Worm (Caenorhabditis elegans) whole organism, L2 larva: ENCODE results near the gene best-13.

Experiments
- F13H6.1 ChIP-seq: sonication (generic microtip); optimal IDR thresholded peaks from 2 replicates; lab custom pipeline; 2016; ENCODE audit warnings: missing genetic modification characterization, missing compliant biosample characterization
- R02D3.7 ChIP-seq: fragments of 150-350 bp; optimal IDR thresholded peaks from 2 replicates; lab custom pipeline; 2014; ENCODE audit warnings: missing biosample characterization, missing genetic modification characterization
- Y55F3AM.14 ChIP-seq: fragments of 200-800 bp; sonication (Bioruptor generic); optimal IDR thresholded peaks from 2 replicates; lab custom pipeline; 2018; ENCODE audit warnings: mild to moderate bottlenecking, missing genetic modification characterization, missing compliant biosample characterization
- ZK546.5 ChIP-seq: sonication (generic microtip); optimal IDR thresholded peaks from 2 replicates; lab custom pipeline; 2017; ENCODE audit warnings: missing biosample characterization, missing genetic modification characterization
- alr-1 ChIP-seq: fragments of 150-350 bp; optimal IDR thresholded peaks from 2 replicates; lab custom pipeline; 2014; ENCODE audit warnings: missing biosample characterization, missing genetic modification characterization
- blmp-1 ChIP-seq: sonication (generic microtip); optimal IDR thresholded peaks from 2 replicates; lab custom pipeline; 2017; ENCODE audit warnings: missing genetic modification characterization, mild to moderate bottlenecking, missing compliant biosample characterization, antibody characterized with exemption, moderate library complexity; ENCODE audit not compliant: insufficient read depth
- crh-2 ChIP-seq: sonication (generic microtip); optimal IDR thresholded peaks from 2 replicates; lab custom pipeline; 2017; ENCODE audit warnings: missing biosample characterization, missing genetic modification characterization
- elt-3 ChIP-seq: sonication (generic microtip); optimal IDR thresholded peaks from 2 replicates; lab custom pipeline; 2017; ENCODE audit warnings: missing biosample characterization, missing genetic modification characterization
- lsy-2 ChIP-seq, 2 experiments: fragments of 150-350 bp in 1 of 2; sonication (generic microtip) in 1 of 2; optimal IDR thresholded peaks; 2 replicates each; lab custom pipeline; 2014 to 2017; ENCODE audit warnings: missing biosample characterization in 2 of 2, missing genetic modification characterization in 2 of 2
- mdl-1 ChIP-seq, 2 experiments: fragments of 150-350 bp in 1 of 2; sonication (generic microtip) in 1 of 2; optimal IDR thresholded peaks; 2 replicates each; lab custom pipeline; 2017; ENCODE audit warnings: missing biosample characterization in 2 of 2, missing genetic modification characterization in 2 of 2
- nhr-10 ChIP-seq: sonication (generic microtip); optimal IDR thresholded peaks from 2 replicates; lab custom pipeline; 2017; ENCODE audit warnings: missing biosample characterization, missing genetic modification characterization
- nhr-11 ChIP-seq: fragments of 150-350 bp; optimal IDR thresholded peaks from 2 replicates; lab custom pipeline; 2014; ENCODE audit warnings: missing biosample characterization, missing genetic modification characterization
- nhr-129 ChIP-seq: fragments of 150-350 bp; optimal IDR thresholded peaks from 2 replicates; lab custom pipeline; 2014; ENCODE audit warnings: missing biosample characterization, missing genetic modification characterization
- nhr-25 ChIP-seq: fragments of 150-350 bp; sonication (generic microtip); optimal IDR thresholded peaks from 3 replicates; lab custom pipeline; 2014; ENCODE audit warnings: missing biosample characterization, missing genetic modification characterization
- sma-9 ChIP-seq, 2 experiments: fragments of 150-350 bp in 1 of 2; sonication (generic microtip) in 1 of 2; optimal IDR thresholded peaks; 2 replicates each; lab custom pipeline; 2014 to 2016; ENCODE audit warnings: missing genetic modification characterization in 2 of 2, mild to moderate bottlenecking in 1 of 2, missing biosample characterization in 1 of 2, missing compliant biosample characterization in 1 of 2, missing genetic modification reagents in 1 of 2, moderate library complexity in 1 of 2
- snpc-4 ChIP-seq: fragments of 150-350 bp; optimal IDR thresholded peaks from 2 replicates; lab custom pipeline; 2014; ENCODE audit warnings: missing biosample characterization, missing genetic modification characterization
- unc-39 ChIP-seq: fragments of 150-350 bp; optimal IDR thresholded peaks from 2 replicates; lab custom pipeline; 2014; ENCODE audit warnings: missing biosample characterization, missing genetic modification characterization
- ztf-4 ChIP-seq: fragments of 150-350 bp; optimal IDR thresholded peaks from 2 replicates; lab custom pipeline; 2014; ENCODE audit warnings: missing biosample characterization, missing genetic modification characterization

best-13 gene

ce11 chrIV:9948035-9948434 lies 44.3 kb downstream of the best-13 start:
- TF ChIP-seq F13H6.1 (tag; lab: Kevin White, UChicago) (peak; percentile 28), R02D3.7 (tag; lab: Kevin White, UChicago) (no peak), sma-9 (GFP tag; optimal IDR thresholded peaks at IDR 0.05; lab: Kevin White, UChicago) (peak; percentile 45), sma-9 (tag; optimal IDR thresholded peaks at IDR 0.05; lab: Kevin White, UChicago) (no peak), nhr-129 (tag; lab: Kevin White, UChicago) (peak; percentile 55), nhr-25 (no peak), mdl-1 (tag; optimal IDR thresholded peaks at IDR 0.05; lab: Kevin White, UChicago) (no peak)

- TF ChIP-seq ztf-4 (tag; lab: Kevin White, UChicago), result no peak
- TF ChIP-seq blmp-1 (tag; lab: Kevin White, UChicago), result no peak
- TF ChIP-seq ZK546.5 (tag; lab: Kevin White, UChicago), result no peak
- no peak for TF ChIP-seq elt-3 (tag; lab: Kevin White, UChicago)
- TF ChIP-seq nhr-10 (tag; lab: Kevin White, UChicago), result no peak
- TF ChIP-seq lsy-2 (tag; optimal IDR thresholded peaks at IDR 0.05; lab: Kevin White, UChicago), result no peak
- TF ChIP-seq nhr-11, result no peak
- no peak for TF ChIP-seq unc-39
- no peak for TF ChIP-seq alr-1 (tag; lab: Kevin White, UChicago)
- no peak for TF ChIP-seq crh-2 (tag; lab: Kevin White, UChicago)
- TF ChIP-seq snpc-4 (tag; lab: Kevin White, UChicago), result no peak
- no peak for TF ChIP-seq Y55F3AM.14
These were observed 49.6 kb downstream of the best-13 start, which contains the start of gene gon-1 for ce11 chrIV:9953333-9953732. Gene gon-1 (minus strand): TSS chrIV:9953433.
